Fruit fly (Drosophila melanogaster) whole organism, embryonic: Measurements from ENCODE around the gene GluRIA.

ENCODE experiments used
- CG10431 ChIP-seq: fragments of 200-800 bp; sonication (Bioruptor generic); optimal IDR thresholded peaks from 3 replicates; lab custom pipeline; 2018; ENCODE audit warnings: missing biosample characterization, mild to moderate bottlenecking, missing genetic modification characterization
- CG11723 ChIP-seq: fragments of 200-800 bp; sonication (Bioruptor generic); optimal IDR thresholded peaks from 2 replicates; lab custom pipeline; 2017; ENCODE audit warnings: missing biosample characterization, mild to moderate bottlenecking, missing genetic modification characterization
- CG15011 ChIP-seq: fragments of 200-800 bp; sonication (Bioruptor generic); optimal IDR thresholded peaks from 3 replicates; lab custom pipeline; 2018; ENCODE audit warnings: missing biosample characterization, mild to moderate bottlenecking, missing genetic modification characterization
- CG17612 ChIP-seq: fragments of 200-800 bp; sonication (Bioruptor generic); IDR thresholded peaks from 2 replicates; pipeline ENCODE4 v1.3.6; 2022; ENCODE audit warnings: missing biosample characterization, missing genetic modification characterization
- CG17802 ChIP-seq: fragments of 200-800 bp; sonication (Bioruptor generic); optimal IDR thresholded peaks from 2 replicates; lab custom pipeline; 2018; ENCODE audit warnings: missing biosample characterization, mild to moderate bottlenecking, missing genetic modification characterization, moderate library complexity
- CG1792 ChIP-seq: fragments of 200-800 bp; sonication (Bioruptor generic); optimal IDR thresholded peaks from 2 replicates; lab custom pipeline; 2016; ENCODE audit warnings: missing biosample characterization, missing genetic modification characterization
- CG18764 ChIP-seq: fragments of 200-800 bp; sonication (Bioruptor generic); optimal IDR thresholded peaks from 3 replicates; lab custom pipeline; 2016; ENCODE audit warnings: missing biosample characterization, missing genetic modification characterization
- CG2678 ChIP-seq: fragments of 200-800 bp; sonication (Bioruptor generic); optimal IDR thresholded peaks from 3 replicates; lab custom pipeline; 2019; ENCODE audit warnings: missing biosample characterization, mild to moderate bottlenecking, missing genetic modification characterization, moderate library complexity
- CG32767 ChIP-seq: fragments of 200-800 bp; sonication (Bioruptor generic); IDR thresholded peaks from 2 replicates; pipeline ENCODE4 v1.3.6; 2022; ENCODE audit warnings: missing biosample characterization, missing genetic modification characterization
- CG3281 ChIP-seq: fragments of 200-800 bp; sonication (Bioruptor generic); optimal IDR thresholded peaks from 3 replicates; lab custom pipeline; 2017; ENCODE audit warnings: missing biosample characterization, mild to moderate bottlenecking, missing genetic modification characterization
- CG3726 ChIP-seq: fragments of 200-800 bp; sonication (Bioruptor generic); IDR thresholded peaks from 3 replicates; pipeline ENCODE4, ENCODE4 v1.3.6; 2022; ENCODE audit warnings: missing biosample characterization, missing genetic modification characterization
- CG42726 ChIP-seq: fragments of 200-800 bp; sonication (Bioruptor generic); IDR thresholded peaks from 2 replicates; pipeline ENCODE4 v1.3.6; 2022; ENCODE audit warnings: missing biosample characterization, missing genetic modification characterization; ENCODE audit not compliant: partially characterized antibody
- CG4328 ChIP-seq: fragments of 200-800 bp; sonication (Bioruptor generic); optimal IDR thresholded peaks from 3 replicates; lab custom pipeline; 2017; ENCODE audit warnings: missing biosample characterization, missing genetic modification reagents, missing genetic modification characterization
- CG4360 ChIP-seq: fragments of 200-800 bp; sonication (Bioruptor generic); IDR thresholded peaks from 2 replicates; pipeline ENCODE4 v1.3.6; 2022; ENCODE audit warnings: missing biosample characterization, missing genetic modification characterization
- CG6654 ChIP-seq: fragments of 200-800 bp; sonication (Bioruptor generic); optimal IDR thresholded peaks from 2 replicates; lab custom pipeline; 2017; ENCODE audit warnings: missing biosample characterization, mild to moderate bottlenecking, missing genetic modification characterization
- CG6765 ChIP-seq: fragments of 200-800 bp; sonication (Bioruptor generic); optimal IDR thresholded peaks from 3 replicates; lab custom pipeline; 2017; ENCODE audit warnings: missing biosample characterization, mild to moderate bottlenecking, missing genetic modification characterization
- CG7357 ChIP-seq: fragments of 200-800 bp; sonication (Bioruptor generic); IDR thresholded peaks from 3 replicates; pipeline ENCODE4 v1.3.6; 2022; ENCODE audit warnings: missing biosample characterization, missing genetic modification characterization
- CG8290 ChIP-seq, 3 experiments: fragments of 200-800 bp; sonication (Bioruptor generic); optimal IDR thresholded peaks; 2 replicates each; lab custom pipeline; 2016 to 2019; ENCODE audit warnings: missing biosample characterization in 3 of 3, missing genetic modification characterization in 3 of 3, mild to moderate bottlenecking in 2 of 3, moderate library complexity in 1 of 3
- CG8924 ChIP-seq: fragments of 200-800 bp; optimal IDR thresholded peaks from 3 replicates; lab custom pipeline; 2019; ENCODE audit warnings: missing biosample characterization, mild to moderate bottlenecking, missing genetic modification characterization, moderate library complexity
- CoRest ChIP-seq: fragments of 200-800 bp; sonication (Bioruptor generic); optimal IDR thresholded peaks from 3 replicates; lab custom pipeline; 2018; ENCODE audit warnings: missing biosample characterization, mild to moderate bottlenecking, missing genetic modification characterization, moderate library complexity
- Dbx ChIP-seq: fragments of 200-800 bp; sonication (Bioruptor generic); IDR thresholded peaks from 3 replicates; pipeline ENCODE4 v1.3.6; 2022; ENCODE audit warnings: missing biosample characterization, missing genetic modification characterization
- Dref ChIP-seq: fragments of 200-800 bp; sonication (Bioruptor generic); IDR thresholded peaks from 2 replicates; pipeline ENCODE4 v1.3.6; 2022; ENCODE audit warnings: missing biosample characterization, missing genetic modification characterization
- GATAe ChIP-seq: fragments of 200-800 bp; sonication (Bioruptor generic); conservative IDR thresholded peaks from 2 replicates; pipeline ENCODE4 v1.3.6; 2022; ENCODE audit warnings: missing biosample characterization, missing genetic modification characterization
- HHEX ChIP-seq: fragments of 200-800 bp; sonication (Bioruptor generic); optimal IDR thresholded peaks from 3 replicates; lab custom pipeline; 2017; ENCODE audit warnings: missing biosample characterization, mild to moderate bottlenecking, missing genetic modification characterization, missing genetic modification reagents
- Hsf ChIP-seq: fragments of 200-800 bp; sonication (Bioruptor generic); optimal IDR thresholded peaks from 3 replicates; lab custom pipeline; 2016; ENCODE audit warnings: missing biosample characterization, missing genetic modification characterization
- Meics ChIP-seq: fragments of 200-800 bp; sonication (Bioruptor generic); optimal IDR thresholded peaks from 2 replicates; lab custom pipeline; 2017; ENCODE audit warnings: missing biosample characterization, mild to moderate bottlenecking, missing genetic modification characterization
- NFAT ChIP-seq: fragments of 200-800 bp; sonication (Bioruptor generic); IDR thresholded peaks from 2 replicates; pipeline ENCODE4 v1.3.6; 2022; ENCODE audit warnings: missing biosample characterization, missing genetic modification characterization
- Nf-YA ChIP-seq: fragments of 200-800 bp; sonication (Bioruptor generic); IDR thresholded peaks from 2 replicates; pipeline ENCODE4 v1.3.6; 2022; ENCODE audit warnings: missing biosample characterization, missing genetic modification characterization
- Oli ChIP-seq: fragments of 200-800 bp; sonication (Bioruptor generic); optimal IDR thresholded peaks from 2 replicates; lab custom pipeline; 2018; ENCODE audit warnings: missing biosample characterization, mild to moderate bottlenecking, missing genetic modification characterization, moderate library complexity
- Optix ChIP-seq: fragments of 200-800 bp; sonication (Bioruptor generic); IDR thresholded peaks from 3 replicates; pipeline ENCODE4 v1.3.6; 2022; ENCODE audit warnings: missing biosample characterization, missing genetic modification characterization
- PHDP ChIP-seq: fragments of 200-800 bp; sonication (Bioruptor generic); optimal IDR thresholded peaks from 3 replicates; lab custom pipeline; 2018; ENCODE audit warnings: missing biosample characterization, mild to moderate bottlenecking, missing genetic modification characterization, moderate library complexity
- Ssrp ChIP-seq: fragments of 200-800 bp; sonication (Bioruptor generic); optimal IDR thresholded peaks from 2 replicates; lab custom pipeline; 2018; ENCODE audit warnings: missing biosample characterization, mild to moderate bottlenecking, missing genetic modification characterization, moderate library complexity
- Xbp1 ChIP-seq: fragments of 200-800 bp; sonication (Bioruptor generic); optimal IDR thresholded peaks from 3 replicates; lab custom pipeline; 2016; ENCODE audit warnings: missing biosample characterization, mild to moderate bottlenecking, missing genetic modification characterization
- bigmax ChIP-seq: fragments of 200-800 bp; sonication (Bioruptor generic); optimal IDR thresholded peaks from 2 replicates; lab custom pipeline; 2018; ENCODE audit warnings: missing biosample characterization, mild to moderate bottlenecking, missing genetic modification characterization
- ci ChIP-seq: fragments of 200-800 bp; sonication (Bioruptor generic); IDR thresholded peaks from 3 replicates; pipeline ENCODE4 v1.3.6; 2022; ENCODE audit warnings: missing biosample characterization, missing genetic modification characterization
- corto ChIP-seq: fragments of 200-800 bp; sonication (Bioruptor generic); optimal IDR thresholded peaks from 2 replicates; lab custom pipeline; 2016; ENCODE audit warnings: missing biosample characterization, mild to moderate bottlenecking, missing genetic modification characterization, moderate library complexity
- crol ChIP-seq: fragments of 200-800 bp; sonication (Bioruptor generic); IDR thresholded peaks from 2 replicates; pipeline ENCODE4 v1.3.6; 2022; ENCODE audit warnings: missing biosample characterization, missing genetic modification characterization
- crp ChIP-seq, 2 experiments: fragments of 200-800 bp; sonication (Bioruptor generic); optimal IDR thresholded peaks; 2 replicates in 1 of 2; 3 replicates in 1 of 2; lab custom pipeline; 2017; ENCODE audit warnings: missing biosample characterization in 2 of 2, missing genetic modification characterization in 2 of 2, mild to moderate bottlenecking in 1 of 2, moderate library complexity in 1 of 2
- dimm ChIP-seq: fragments of 200-800 bp; sonication (Bioruptor generic); IDR thresholded peaks from 2 replicates; pipeline ENCODE4 v1.3.6; 2022; ENCODE audit warnings: missing biosample characterization, missing genetic modification characterization
- ems ChIP-seq: fragments of 200-800 bp; sonication (Bioruptor generic); optimal IDR thresholded peaks from 3 replicates; lab custom pipeline; 2016; ENCODE audit warnings: missing biosample characterization, missing genetic modification characterization
- gsb ChIP-seq: fragments of 200-800 bp; sonication (Bioruptor generic); IDR thresholded peaks from 2 replicates; pipeline ENCODE4 v1.3.6; 2022; ENCODE audit warnings: missing biosample characterization, missing genetic modification characterization
- h ChIP-seq: fragments of >200 bp; optimal IDR thresholded peaks from 2 replicates; lab custom pipeline; 2017
- lab ChIP-seq: fragments of 200-800 bp; sonication (Bioruptor generic); optimal IDR thresholded peaks from 3 replicates; lab custom pipeline; 2017; ENCODE audit warnings: missing biosample characterization, missing genetic modification characterization, mild to moderate bottlenecking, moderate library complexity, missing genetic modification reagents
- lbe ChIP-seq: fragments of 200-800 bp; sonication (Bioruptor generic); optimal IDR thresholded peaks from 2 replicates; lab custom pipeline; 2016; ENCODE audit warnings: missing biosample characterization, mild to moderate bottlenecking, missing genetic modification characterization
- odd ChIP-seq: fragments of 200-800 bp; sonication (Bioruptor generic); optimal IDR thresholded peaks from 2 replicates; lab custom pipeline; 2017; ENCODE audit warnings: missing biosample characterization, mild to moderate bottlenecking, missing genetic modification characterization
- shn ChIP-seq: fragments of 200-800 bp; sonication (Bioruptor generic); optimal IDR thresholded peaks from 3 replicates; lab custom pipeline; 2016; ENCODE audit warnings: missing biosample characterization, missing genetic modification characterization
- sna ChIP-seq: fragments of 200-800 bp; sonication (Bioruptor generic); IDR thresholded peaks from 2 replicates; pipeline ENCODE4 v1.3.6; 2022; ENCODE audit warnings: missing biosample characterization, missing genetic modification characterization; ENCODE audit not compliant: partially characterized antibody
- tap ChIP-seq: fragments of 200-800 bp; optimal IDR thresholded peaks from 3 replicates; lab custom pipeline; 2019; ENCODE audit warnings: missing biosample characterization, mild to moderate bottlenecking, missing genetic modification characterization, moderate library complexity
- trem ChIP-seq: fragments of 200-800 bp; optimal IDR thresholded peaks from 3 replicates; lab custom pipeline; 2019; ENCODE audit warnings: missing biosample characterization, mild to moderate bottlenecking, missing genetic modification characterization, moderate library complexity
- zfh1 ChIP-seq: fragments of 200-800 bp; sonication (Bioruptor generic); IDR thresholded peaks from 3 replicates; pipeline ENCODE4 v1.3.6; 2022; ENCODE audit warnings: missing biosample characterization, missing genetic modification characterization

The GluRIA gene

DNA sequence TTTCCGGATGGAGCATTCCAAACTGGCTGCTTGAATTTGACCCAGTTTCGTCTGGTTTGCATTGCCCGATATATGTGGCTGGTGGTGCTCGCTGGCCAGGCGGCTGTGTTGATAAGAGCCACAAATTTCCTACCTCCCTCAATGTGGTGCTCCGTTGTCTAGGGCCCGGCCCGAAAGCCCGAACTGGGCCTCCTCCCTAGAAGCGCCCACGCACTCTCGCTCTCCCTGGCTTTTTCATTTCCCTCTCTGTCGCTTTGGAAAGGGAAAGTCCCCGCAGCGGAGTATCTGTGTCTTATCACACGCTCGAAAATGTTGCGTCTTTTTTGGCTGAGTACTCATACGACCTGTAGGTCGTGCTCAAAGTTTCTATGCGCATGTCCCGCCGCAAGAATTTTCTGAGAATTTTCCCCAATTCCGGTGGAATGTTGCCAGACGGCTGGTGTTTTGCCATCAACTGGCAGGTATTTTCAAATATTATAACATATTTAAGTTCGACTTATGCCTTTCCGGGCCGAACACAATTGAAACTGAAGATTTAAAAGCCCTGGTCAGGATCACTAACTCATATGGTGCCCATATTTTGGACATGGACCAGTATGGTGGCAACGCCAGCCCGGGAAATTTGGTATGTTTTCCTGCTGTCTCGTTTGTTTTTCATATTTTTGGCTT, 14.8 kb upstream of the GluRIA start, which contains the start of gene axed (continued):
- TF ChIP-seq CG17612 (GFP tag; lab: Robert Waterston, UW) (peak; percentile 10; the same call in 1 of the 2 replicates), CG6765 (peak; percentile 30), Hsf (peak; percentile 22), Xbp1 (GFP tag; lab: Kevin White, UChicago) (peak; percentile 42), HHEX (GFP tag; lab: Kevin White, UChicago) (peak; percentile 47), CG8290 (GFP tag; optimal IDR thresholded peaks at IDR 0.05; lab: Kevin White, UChicago) (no peak), CG8290 (tag; optimal IDR thresholded peaks at IDR 0.05; lab: Kevin White, UChicago) (no peak), CG42726 (GFP tag; lab: Robert Waterston, UW) (no peak), Ssrp (no peak), bigmax (GFP tag; lab: Kevin White, UChicago) (no peak), CG11723 (GFP tag; lab: Kevin White, UChicago) (no peak), odd (GFP tag; lab: Kevin White, UChicago) (no peak), Nf-YA (GFP tag; lab: Robert Waterston, UW) (no peak), CG15011 (GFP tag; lab: Kevin White, UChicago) (peak; percentile 14), zfh1 (no peak), corto (no peak), ems (GFP tag; lab: Kevin White, UChicago) (peak; percentile 33), CG10431 (GFP tag; lab: Kevin White, UChicago) (no peak), lab (GFP tag; lab: Kevin White, UChicago) (peak; percentile 39), CG4328 (peak; percentile 41), Oli (peak; percentile 11), shn (GFP tag; lab: Kevin White, UChicago) (no peak), PHDP (tag; lab: Kevin White, UChicago) (no peak), dimm (GFP tag; lab: Robert Waterston, UW) (no peak), Dref (no peak), CG18764 (GFP tag; lab: Kevin White, UChicago) (no peak), CG32767 (GFP tag; lab: Robert Waterston, UW) (no peak), crol (GFP tag; lab: Robert Waterston, UW) (peak; percentile 24; the same call in 1 of the 2 replicates), CG4360 (GFP tag; lab: Robert Waterston, UW) (no peak), CG17802 (tag; lab: Kevin White, UChicago) (no peak), CG2678 (tag; lab: Kevin White, UChicago) (no peak), crp (GFP tag; optimal IDR thresholded peaks at IDR 0.05; lab: Kevin White, UChicago) (no peak), tap (tag; lab: Kevin White, UChicago) (no peak), lbe (GFP tag; lab: Kevin White, UChicago) (no peak), Dbx (peak; percentile 36; the same call in 1 of the 3 replicates), CG6654 (no peak), Meics (peak; percentile 66), ci (0 out of 3 replicates have a peak, but pooled peaks have one; percentile 31), gsb (no peak), sna (GFP tag; lab: Robert Waterston, UW) (no peak), CG3726 (GFP tag; lab: Robert Waterston, UW) (no peak), GATAe (GFP tag; lab: Robert Waterston, UW) (no peak), CG8924 (tag; lab: Kevin White, UChicago) (no peak), h (no peak), CG7357 (GFP tag; lab: Robert Waterston, UW) (0 out of 3 replicates have a peak, but pooled peaks have one; percentile 32), trem (tag; lab: Kevin White, UChicago) (no peak), CG3281 (GFP tag; lab: Kevin White, UChicago) (peak; percentile 60), CoRest (no peak), CG1792 (GFP tag; lab: Kevin White, UChicago) (no peak), NFAT (no peak), Optix (GFP tag; lab: Robert Waterston, UW) (0 out of 3 replicates have a peak, but pooled peaks have one; percentile 17)
